Fruit fly (Drosophila melanogaster) whole organism, adult: ENCODE results near the gene dnd.

Experiments used
- CG11617 ChIP-seq: fragments of 200-800 bp; sonication (Bioruptor generic); optimal IDR thresholded peaks from 2 replicates; lab custom pipeline; 2017; ENCODE audit warnings: mild to moderate bottlenecking, missing biosample characterization, missing genetic modification reagents, missing genetic modification characterization
- CG12768 ChIP-seq: fragments of 200-800 bp; sonication (Bioruptor generic); optimal IDR thresholded peaks from 2 replicates; lab custom pipeline; 2017; ENCODE audit warnings: missing biosample characterization, missing genetic modification characterization, mild to moderate bottlenecking, moderate library complexity, missing genetic modification reagents
- CG14711 ChIP-seq: fragments of 200-800 bp; sonication (Bioruptor generic); optimal IDR thresholded peaks from 2 replicates; lab custom pipeline; 2018; ENCODE audit warnings: missing biosample characterization, mild to moderate bottlenecking, missing genetic modification characterization, moderate library complexity
- CG1620 ChIP-seq: fragments of 200-800 bp; sonication (Bioruptor generic); optimal IDR thresholded peaks from 2 replicates; lab custom pipeline; 2016; ENCODE audit warnings: missing biosample characterization, missing genetic modification characterization
- CG33017 ChIP-seq: fragments of 200-800 bp; sonication (Bioruptor generic); optimal IDR thresholded peaks from 2 replicates; lab custom pipeline; 2018; ENCODE audit warnings: missing biosample characterization, mild to moderate bottlenecking, missing genetic modification characterization, moderate library complexity
- CG5204 ChIP-seq: fragments of 200-800 bp; sonication (Bioruptor generic); optimal IDR thresholded peaks from 2 replicates; lab custom pipeline; 2016; ENCODE audit warnings: missing biosample characterization, missing genetic modification characterization
- CG7045 ChIP-seq: fragments of 200-800 bp; sonication (Bioruptor generic); optimal IDR thresholded peaks from 2 replicates; lab custom pipeline; 2017; ENCODE audit warnings: missing biosample characterization, mild to moderate bottlenecking, missing genetic modification characterization
- CG7101 ChIP-seq: fragments of 200-800 bp; sonication (Bioruptor generic); optimal IDR thresholded peaks from 2 replicates; lab custom pipeline; 2018; ENCODE audit warnings: missing biosample characterization, mild to moderate bottlenecking, missing genetic modification characterization, moderate library complexity
- Clk ChIP-seq: fragments of 200-800 bp; sonication (Bioruptor generic); optimal IDR thresholded peaks from 2 replicates; lab custom pipeline; 2017; ENCODE audit warnings: missing biosample characterization, missing genetic modification characterization
- Crg-1 ChIP-seq: fragments of 200-800 bp; sonication (Bioruptor generic); optimal IDR thresholded peaks from 2 replicates; lab custom pipeline; 2016; ENCODE audit warnings: missing biosample characterization, missing genetic modification characterization
- Hr96 ChIP-seq: fragments of 200-800 bp; sonication (Bioruptor generic); optimal IDR thresholded peaks from 2 replicates; lab custom pipeline; 2016; ENCODE audit warnings: missing biosample characterization, missing genetic modification characterization
- Mnt ChIP-seq: fragments of 200-800 bp; sonication (Bioruptor generic); optimal IDR thresholded peaks from 2 replicates; lab custom pipeline; 2016; ENCODE audit warnings: missing biosample characterization, mild to moderate bottlenecking, missing genetic modification characterization
- bab1 ChIP-seq: fragments of 200-800 bp; sonication (Bioruptor generic); optimal IDR thresholded peaks from 3 replicates; lab custom pipeline; 2019; ENCODE audit warnings: missing biosample characterization, mild to moderate bottlenecking, missing genetic modification characterization, moderate library complexity
- cic ChIP-seq: fragments of 200-800 bp; sonication (Bioruptor generic); optimal IDR thresholded peaks from 2 replicates; lab custom pipeline; 2017; ENCODE audit warnings: missing biosample characterization, mild to moderate bottlenecking, missing genetic modification characterization, moderate library complexity
- cnc ChIP-seq, 2 experiments: fragments of >200 bp; optimal IDR thresholded peaks; 2 replicates each; lab custom pipeline; 2017
- kay ChIP-seq: fragments of 200-800 bp; sonication (Bioruptor generic); peaks from one replicate; lab custom pipeline; 2016; ENCODE audit warnings: missing biosample characterization, missing genetic modification characterization, borderline replicate concordance
- ovo ChIP-seq: fragments of 200-800 bp; sonication (Bioruptor generic); optimal IDR thresholded peaks from 2 replicates; lab custom pipeline; 2016; ENCODE audit warnings: missing biosample characterization, missing genetic modification characterization
- pad ChIP-seq: fragments of 200-800 bp; sonication (Bioruptor generic); optimal IDR thresholded peaks from 3 replicates; lab custom pipeline; 2017; ENCODE audit warnings: missing biosample characterization, missing genetic modification characterization, mild to moderate bottlenecking, moderate library complexity, missing genetic modification reagents
- tj ChIP-seq: fragments of 200-800 bp; sonication (Bioruptor generic); optimal IDR thresholded peaks from 3 replicates; lab custom pipeline; 2017; ENCODE audit warnings: missing biosample characterization, mild to moderate bottlenecking, missing genetic modification characterization, moderate library complexity
- toe ChIP-seq: fragments of 200-800 bp; sonication (Bioruptor generic); optimal IDR thresholded peaks from 2 replicates; lab custom pipeline; 2016; ENCODE audit warnings: missing biosample characterization, missing genetic modification characterization

Gene dnd

dm6 chr3R:21886861-21887587 lies at the start of gene dnd, which contains the start of gene CG6678:
dnd (minus strand) TSS chr3R:21887355.
CG6678 (plus strand) TSS chr3R:21887029.
- TF ChIP-seq tj (GFP tag; lab: Kevin White, UChicago) (no peak), pad (GFP tag; lab: Kevin White, UChicago) (peak; percentile 26), CG7045 (GFP tag; lab: Kevin White, UChicago) (no peak), Mnt (GFP tag; lab: Kevin White, UChicago) (peak; percentile 20), CG7101 (tag; lab: Kevin White, UChicago) (peak; percentile 18), ovo (no peak), cic (peak; percentile 55), CG14711 (tag; lab: Kevin White, UChicago) (peak; percentile 49), Crg-1 (GFP tag; lab: Kevin White, UChicago) (peak; percentile 37), kay (GFP tag; lab: Kevin White, UChicago) (peak; percentile 74), cnc (optimal IDR thresholded peaks at IDR 0.05; lab: Kevin White, UChicago) (no peak)

- TF ChIP-seq cic (no peak), CG1620 (GFP tag; lab: Kevin White, UChicago) (no peak), CG7101 (tag; lab: Kevin White, UChicago) (no peak), pad (GFP tag; lab: Kevin White, UChicago) (no peak), CG14711 (tag; lab: Kevin White, UChicago) (no peak), ovo (no peak), CG12768 (no peak), Crg-1 (GFP tag; lab: Kevin White, UChicago) (no peak), kay (GFP tag; lab: Kevin White, UChicago) (no peak), CG11617 (GFP tag; lab: Kevin White, UChicago) (no peak), bab1 (GFP tag; lab: Kevin White, UChicago) (no peak), CG5204 (GFP tag; lab: Kevin White, UChicago) (no peak), Clk (GFP tag; lab: Kevin White, UChicago) (no peak), toe (GFP tag; lab: Kevin White, UChicago) (no peak), Hr96 (GFP tag; lab: Kevin White, UChicago) (no peak), cnc (optimal IDR thresholded peaks at IDR 0.05; lab: Kevin White, UChicago) (no peak)
Measured at dm6 chr3R:21935191-21935590, 48.0 kb upstream of the dnd start.

dm6 chr3R:21933952-21934351 lies 46.8 kb upstream of the dnd start:
- TF ChIP-seq CG7101 (tag; lab: Kevin White, UChicago) (no peak), CG5204 (GFP tag; lab: Kevin White, UChicago) (no peak), tj (GFP tag; lab: Kevin White, UChicago) (peak; percentile 7), CG12768 (no peak)

dm6 chr3R:21931346-21931745 lies 44.2 kb upstream of the dnd start:
- TF ChIP-seq ovo (peak; percentile 23), cic (no peak), CG7101 (tag; lab: Kevin White, UChicago) (peak; percentile 44), CG7045 (GFP tag; lab: Kevin White, UChicago) (peak; percentile 59), CG14711 (tag; lab: Kevin White, UChicago) (peak; percentile 42), CG11617 (GFP tag; lab: Kevin White, UChicago) (peak; percentile 53), Hr96 (GFP tag; lab: Kevin White, UChicago) (no peak), CG12768 (peak; percentile 20), CG33017 (tag; lab: Kevin White, UChicago) (peak; percentile 27), tj (GFP tag; lab: Kevin White, UChicago) (peak; percentile 30), cnc (optimal IDR thresholded peaks at IDR 0.05; lab: Kevin White, UChicago) (no peak), kay (GFP tag; lab: Kevin White, UChicago) (no peak), CG5204 (GFP tag; lab: Kevin White, UChicago) (peak; percentile 21), Clk (GFP tag; lab: Kevin White, UChicago) (no peak), bab1 (GFP tag; lab: Kevin White, UChicago) (no peak)

- TF ChIP-seq ovo = no peak
- peak; percentile 48 for TF ChIP-seq pad (GFP tag; lab: Kevin White, UChicago)
Measured at dm6 chr3R:21928214-21928613, 41.1 kb upstream of the dnd start.

- no peak for TF ChIP-seq CG7045 (GFP tag; lab: Kevin White, UChicago)
- no peak for TF ChIP-seq bab1 (GFP tag; lab: Kevin White, UChicago)
- TF ChIP-seq CG33017 (tag; lab: Kevin White, UChicago) = no peak
- no peak for TF ChIP-seq Hr96 (GFP tag; lab: Kevin White, UChicago)
- TF ChIP-seq ovo = no peak
- no peak for TF ChIP-seq CG12768
- TF ChIP-seq cnc (optimal IDR thresholded peaks at IDR 0.05; lab: Kevin White, UChicago) = no peak
- TF ChIP-seq CG5204 (GFP tag; lab: Kevin White, UChicago) = no peak
- TF ChIP-seq Mnt (GFP tag; lab: Kevin White, UChicago) = no peak
Measured at dm6 chr3R:21923742-21924141, 36.6 kb upstream of the dnd start.
